Fruit fly (Drosophila melanogaster): Measurements from ENCODE around the gene nkd.

The nkd gene

DNA sequence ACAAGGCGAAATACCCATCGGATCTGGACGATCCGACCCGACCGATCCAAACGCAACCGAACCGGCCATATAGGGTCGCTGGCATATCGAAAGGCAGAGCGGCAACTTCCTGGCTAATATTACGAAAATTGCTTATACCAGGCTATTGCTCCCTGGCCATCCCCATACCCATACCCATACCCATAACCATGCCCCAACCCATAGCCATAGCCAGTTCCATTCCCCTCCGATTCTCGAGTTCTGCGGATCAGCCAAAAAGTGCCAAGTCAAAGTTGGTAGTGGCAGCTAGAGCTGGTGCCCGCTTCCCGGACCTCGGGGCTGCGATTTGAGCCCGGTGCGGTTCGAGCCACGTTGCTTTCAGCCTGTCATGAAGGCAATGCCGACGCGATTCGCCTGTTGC is 4.1 kb downstream of the nkd start:
- no peak for TF ChIP-seq Snoo (tag; optimal IDR thresholded peaks at IDR 0.05)
- no peak for TF ChIP-seq CG12605 (GFP tag; IDR thresholded peaks at IDR 0.05)
- TF ChIP-seq rn (GFP tag; IDR thresholded peaks at IDR 0.05) = no peak
- TF ChIP-seq EcR (GFP tag; optimal IDR thresholded peaks at IDR 0.05) = peak; percentile 96
- TF ChIP-seq CG13204 (GFP tag; optimal IDR thresholded peaks at IDR 0.05) = peak; percentile 87
- no peak for TF ChIP-seq CG14655 (GFP tag; optimal IDR thresholded peaks at IDR 0.05)

DNA sequence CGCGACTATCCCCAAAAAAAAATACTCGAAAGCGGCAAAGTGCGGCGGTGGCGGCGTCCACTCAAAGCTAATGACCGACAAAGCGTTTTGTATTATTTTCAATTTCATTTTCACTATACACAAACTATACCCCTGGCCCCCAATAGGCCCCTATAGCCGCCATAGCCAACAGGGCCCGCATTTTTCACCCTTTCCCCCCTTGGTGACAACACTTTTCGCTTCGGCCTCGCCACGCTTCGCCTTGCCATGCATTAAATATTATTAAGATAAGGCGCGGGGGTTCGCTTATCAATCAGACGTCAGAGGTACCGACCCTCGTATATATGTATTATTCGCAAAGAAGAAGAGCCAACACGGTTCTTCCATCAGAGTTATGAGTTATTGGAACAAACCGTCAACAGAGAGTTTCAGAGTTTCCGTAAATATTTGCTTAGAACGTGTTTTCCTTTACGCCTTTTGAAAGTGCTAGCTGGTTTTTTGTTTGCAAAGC is 5.0 kb downstream of the nkd start:
- TF ChIP-seq CG14655 (GFP tag; optimal IDR thresholded peaks at IDR 0.05) = peak; percentile 28
- no peak for TF ChIP-seq Ets98B (GFP tag; IDR thresholded peaks at IDR 0.05)
- TF ChIP-seq CG32121 (GFP tag; IDR thresholded peaks at IDR 0.05) = peak; percentile 48; the same call in 1 of the 2 replicates
- TF ChIP-seq D1 (tag; optimal IDR thresholded peaks at IDR 0.05) = no peak
- TF ChIP-seq CG4496 (GFP tag; IDR thresholded peaks at IDR 0.05) = 0 out of 3 replicates have a peak, but pooled peaks have one; percentile 10
- TF ChIP-seq gl (tag; optimal IDR thresholded peaks at IDR 0.05) = no peak
- TF ChIP-seq Pif1A (GFP tag; optimal IDR thresholded peaks at IDR 0.05) = peak; percentile 44
- TF ChIP-seq CG17806 (tag; optimal IDR thresholded peaks at IDR 0.05) = no peak
- TF ChIP-seq Pif1B (GFP tag; optimal IDR thresholded peaks at IDR 0.05) = peak; percentile 1
- no peak for TF ChIP-seq fd96Ca (GFP tag; IDR thresholded peaks at IDR 0.05)

DNA sequence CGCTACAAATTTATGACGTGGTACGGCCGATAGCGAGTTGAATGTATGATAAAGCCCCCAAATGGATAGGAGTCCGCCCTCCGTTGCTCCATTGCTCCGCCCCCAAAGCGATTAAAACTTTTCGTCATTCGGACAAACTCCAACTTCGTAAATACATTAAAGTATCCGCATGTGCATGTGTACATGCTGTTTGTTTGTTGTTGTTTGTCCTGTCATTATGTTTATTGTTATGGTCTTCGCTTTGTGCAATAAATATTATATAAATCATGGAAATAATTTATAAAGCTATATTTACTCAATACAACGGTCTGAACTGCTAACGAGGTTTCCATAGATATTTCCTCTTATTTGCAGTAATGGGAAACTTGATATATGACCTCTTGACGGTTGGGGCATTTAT is 8.2 kb downstream of the nkd start:
- TF ChIP-seq Pif1B (GFP tag; optimal IDR thresholded peaks at IDR 0.05) (no peak), Pif1A (GFP tag; optimal IDR thresholded peaks at IDR 0.05) (no peak), Ets98B (GFP tag; IDR thresholded peaks at IDR 0.05) (no peak), CG14655 (GFP tag; optimal IDR thresholded peaks at IDR 0.05) (no peak), D1 (tag; optimal IDR thresholded peaks at IDR 0.05) (no peak), fd96Ca (GFP tag; IDR thresholded peaks at IDR 0.05) (no peak), CG10348 (GFP tag; IDR thresholded peaks at IDR 0.05) (no peak), CG4496 (GFP tag; IDR thresholded peaks at IDR 0.05) (no peak), CG32121 (GFP tag; IDR thresholded peaks at IDR 0.05) (no peak), CG13204 (GFP tag; optimal IDR thresholded peaks at IDR 0.05) (no peak), CG9948 (tag; optimal IDR thresholded peaks at IDR 0.05) (no peak), Snoo (tag; optimal IDR thresholded peaks at IDR 0.05) (no peak), CG15710 (tag; optimal IDR thresholded peaks at IDR 0.05) (no peak), gl (tag; optimal IDR thresholded peaks at IDR 0.05) (no peak), CG17806 (tag; optimal IDR thresholded peaks at IDR 0.05) (no peak), CG8301 (tag; optimal IDR thresholded peaks at IDR 0.05) (no peak), rn (GFP tag; IDR thresholded peaks at IDR 0.05) (no peak)

DNA sequence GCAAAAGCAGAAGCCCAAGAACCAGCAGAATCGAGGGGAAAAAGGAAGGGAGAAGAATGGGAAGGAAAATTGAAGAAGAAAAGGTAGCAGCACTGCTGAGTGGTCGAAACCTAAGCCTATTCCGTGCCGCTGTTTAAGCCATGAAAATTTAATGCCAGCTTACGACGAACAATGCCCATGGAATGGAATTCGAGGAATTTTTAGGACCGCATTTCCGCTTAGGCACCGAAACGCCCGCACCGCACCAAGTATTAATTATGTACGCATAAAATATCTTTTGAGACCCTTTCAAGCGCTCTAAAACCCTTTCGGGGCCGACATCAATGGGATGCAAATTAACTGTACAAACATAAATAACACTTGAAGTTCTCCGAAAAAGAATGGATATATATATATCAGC is 9.1 kb downstream of the nkd start:
- TF ChIP-seq CG32121 (GFP tag; IDR thresholded peaks at IDR 0.05) (no peak), CG17806 (tag; optimal IDR thresholded peaks at IDR 0.05) (no peak), CG10348 (GFP tag; IDR thresholded peaks at IDR 0.05) (no peak), CG14655 (GFP tag; optimal IDR thresholded peaks at IDR 0.05) (no peak), Ets98B (GFP tag; IDR thresholded peaks at IDR 0.05) (no peak), CG4496 (GFP tag; IDR thresholded peaks at IDR 0.05) (no peak), D1 (tag; optimal IDR thresholded peaks at IDR 0.05) (no peak), Pif1A (GFP tag; optimal IDR thresholded peaks at IDR 0.05) (no peak), CG12605 (GFP tag; IDR thresholded peaks at IDR 0.05) (no peak), gl (tag; optimal IDR thresholded peaks at IDR 0.05) (no peak), CG8159 (tag; optimal IDR thresholded peaks at IDR 0.05) (no peak), Pif1B (GFP tag; optimal IDR thresholded peaks at IDR 0.05) (no peak), CG9948 (tag; optimal IDR thresholded peaks at IDR 0.05) (no peak), Snoo (tag; optimal IDR thresholded peaks at IDR 0.05) (no peak), CG13204 (GFP tag; optimal IDR thresholded peaks at IDR 0.05) (no peak), EcR (GFP tag; optimal IDR thresholded peaks at IDR 0.05) (no peak), CG15710 (tag; optimal IDR thresholded peaks at IDR 0.05) (no peak)

DNA sequence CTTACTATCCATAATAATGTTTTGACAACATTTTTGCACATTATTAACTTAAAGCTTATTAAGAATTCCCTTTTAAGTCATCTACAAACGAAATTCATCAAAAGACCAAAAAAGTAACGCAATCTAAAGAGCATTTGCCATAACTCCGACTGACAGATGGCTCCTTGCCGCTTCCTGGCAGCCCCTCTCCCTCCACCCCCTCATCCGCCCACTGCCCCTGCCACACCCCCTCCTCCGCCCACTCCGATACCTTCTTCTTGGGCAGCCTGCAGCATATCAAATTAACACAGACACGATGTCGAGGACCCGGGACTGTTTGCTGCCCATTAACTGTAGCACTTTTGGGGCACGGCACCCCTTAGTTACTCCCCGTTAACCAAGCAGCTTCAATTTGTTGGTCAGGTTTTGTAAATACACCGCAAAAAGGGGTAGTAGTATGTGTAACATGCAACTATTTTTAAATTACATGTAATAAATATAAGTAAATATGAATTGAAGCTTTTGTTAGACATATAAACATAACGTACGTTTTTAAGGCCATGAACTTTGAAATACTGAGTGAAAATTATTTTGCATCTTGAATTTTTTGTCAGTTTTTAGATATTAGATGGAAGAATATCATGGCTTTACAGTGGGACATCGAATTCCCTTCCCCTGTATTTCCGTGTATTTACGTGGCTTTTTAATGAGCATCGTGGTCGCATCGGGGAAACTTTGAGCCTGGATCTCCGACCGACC is 9.9 kb downstream of the nkd start:
- no peak for TF ChIP-seq gl (tag; optimal IDR thresholded peaks at IDR 0.05)
- TF ChIP-seq Pif1B (GFP tag; optimal IDR thresholded peaks at IDR 0.05) = no peak
- TF ChIP-seq rn (GFP tag; IDR thresholded peaks at IDR 0.05) = no peak
- TF ChIP-seq D1 (tag; optimal IDR thresholded peaks at IDR 0.05) = peak; percentile 13
- TF ChIP-seq Ets98B (GFP tag; IDR thresholded peaks at IDR 0.05) = no peak
- peak; percentile 15 for TF ChIP-seq CG34367 (tag; optimal IDR thresholded peaks at IDR 0.05)
- TF ChIP-seq fd96Ca (GFP tag; IDR thresholded peaks at IDR 0.05) = no peak
- no peak for TF ChIP-seq CG12605 (GFP tag; IDR thresholded peaks at IDR 0.05)
- no peak for TF ChIP-seq EcR (GFP tag; optimal IDR thresholded peaks at IDR 0.05)
- peak; percentile 17 for TF ChIP-seq CG8301 (tag; optimal IDR thresholded peaks at IDR 0.05)
- TF ChIP-seq Snoo (tag; optimal IDR thresholded peaks at IDR 0.05) = peak; percentile 44
- TF ChIP-seq CG13204 (GFP tag; optimal IDR thresholded peaks at IDR 0.05) = no peak
- TF ChIP-seq CG14655 (GFP tag; optimal IDR thresholded peaks at IDR 0.05) = peak; percentile 35
- TF ChIP-seq CG15710 (tag; optimal IDR thresholded peaks at IDR 0.05) = peak; percentile 25
- TF ChIP-seq CG4496 (GFP tag; IDR thresholded peaks at IDR 0.05) = no peak
- peak; percentile 52 for TF ChIP-seq CG17806 (tag; optimal IDR thresholded peaks at IDR 0.05)
- no peak for TF ChIP-seq CG32121 (GFP tag; IDR thresholded peaks at IDR 0.05)
- TF ChIP-seq CG8159 (tag; optimal IDR thresholded peaks at IDR 0.05) = peak; percentile 66
- peak; percentile 49 for TF ChIP-seq CG9948 (tag; optimal IDR thresholded peaks at IDR 0.05)
- no peak for TF ChIP-seq CG10348 (GFP tag; IDR thresholded peaks at IDR 0.05)
- peak; percentile 0 for TF ChIP-seq Pif1A (GFP tag; optimal IDR thresholded peaks at IDR 0.05)
